Fruit fly (Drosophila melanogaster) whole organism, embryonic: ENCODE results near the gene zetaCOP.

Experiments
- Abd-B ChIP-seq: fragments of 200-800 bp; sonication (Bioruptor generic); optimal IDR thresholded peaks from 2 replicates; lab custom pipeline; 2018; ENCODE audit warnings: missing biosample characterization, mild to moderate bottlenecking, missing genetic modification characterization, moderate library complexity
- Atf3 ChIP-seq: fragments of 200-800 bp; sonication (Bioruptor generic); optimal IDR thresholded peaks from 3 replicates; lab custom pipeline; 2016; ENCODE audit warnings: missing biosample characterization, missing genetic modification characterization
- Awh ChIP-seq: fragments of 200-800 bp; sonication (Bioruptor generic); IDR thresholded peaks from 2 replicates; pipeline ENCODE4, ENCODE4 v1.3.6; 2022; ENCODE audit warnings: missing biosample characterization, missing genetic modification characterization
- BEAF-32 ChIP-seq: fragments of 200-800 bp; sonication (Bioruptor generic); optimal IDR thresholded peaks from 3 replicates; lab custom pipeline; 2017; ENCODE audit warnings: missing biosample characterization, missing genetic modification characterization, mild to moderate bottlenecking, moderate library complexity, missing genetic modification reagents
- CG10959 ChIP-seq: fragments of 200-800 bp; sonication (Bioruptor generic); IDR thresholded peaks from 2 replicates; pipeline ENCODE4 v1.3.6; 2022; ENCODE audit warnings: missing biosample characterization, missing genetic modification characterization
- CG11085 ChIP-seq: fragments of 200-800 bp; sonication (Bioruptor generic); IDR thresholded peaks from 2 replicates; pipeline ENCODE4 v1.3.6; 2022; ENCODE audit warnings: missing biosample characterization, missing genetic modification characterization
- CG11560 ChIP-seq: fragments of 200-800 bp; sonication (Bioruptor generic); IDR thresholded peaks from 3 replicates; pipeline ENCODE4 v1.3.6; 2022; ENCODE audit warnings: missing biosample characterization, missing genetic modification characterization
- CG17829 ChIP-seq: fragments of 200-800 bp; optimal IDR thresholded peaks from 2 replicates; lab custom pipeline; 2019; ENCODE audit warnings: missing biosample characterization, mild to moderate bottlenecking, missing genetic modification characterization, moderate library complexity
- CG2129 ChIP-seq: fragments of 200-800 bp; sonication (Bioruptor generic); IDR thresholded peaks from 2 replicates; pipeline ENCODE4 v1.3.6; 2022; ENCODE audit warnings: missing biosample characterization, missing genetic modification characterization; ENCODE audit not compliant: partially characterized antibody
- CG2678 ChIP-seq: fragments of 200-800 bp; sonication (Bioruptor generic); optimal IDR thresholded peaks from 3 replicates; lab custom pipeline; 2019; ENCODE audit warnings: missing biosample characterization, mild to moderate bottlenecking, missing genetic modification characterization, moderate library complexity
- CG30403 ChIP-seq: fragments of 200-800 bp; sonication (Bioruptor generic); optimal IDR thresholded peaks from 3 replicates; lab custom pipeline; 2016; ENCODE audit warnings: missing biosample characterization, missing genetic modification characterization
- CG30431 ChIP-seq: fragments of 200-800 bp; sonication (Bioruptor generic); optimal IDR thresholded peaks from 2 replicates; lab custom pipeline; 2017; ENCODE audit warnings: missing biosample characterization, missing genetic modification characterization
- CG34376 ChIP-seq: fragments of 200-800 bp; sonication (Bioruptor generic); optimal IDR thresholded peaks from 2 replicates; lab custom pipeline; 2018; ENCODE audit warnings: missing biosample characterization, mild to moderate bottlenecking, missing genetic modification characterization
- CG4360 ChIP-seq: fragments of 200-800 bp; sonication (Bioruptor generic); IDR thresholded peaks from 2 replicates; pipeline ENCODE4 v1.3.6; 2022; ENCODE audit warnings: missing biosample characterization, missing genetic modification characterization
- CG4854 ChIP-seq: fragments of 200-800 bp; sonication (Bioruptor generic); optimal IDR thresholded peaks from 2 replicates; lab custom pipeline; 2016; ENCODE audit warnings: missing biosample characterization, missing genetic modification characterization, inconsistent platforms
- CG6654 ChIP-seq: fragments of 200-800 bp; sonication (Bioruptor generic); optimal IDR thresholded peaks from 2 replicates; lab custom pipeline; 2017; ENCODE audit warnings: missing biosample characterization, mild to moderate bottlenecking, missing genetic modification characterization
- CG6683 ChIP-seq: fragments of 200-800 bp; sonication (Bioruptor generic); optimal IDR thresholded peaks from 2 replicates; lab custom pipeline; 2017; ENCODE audit warnings: missing biosample characterization, mild to moderate bottlenecking, missing genetic modification characterization, missing genetic modification reagents
- CG6813 ChIP-seq: fragments of 200-800 bp; sonication (Bioruptor generic); optimal IDR thresholded peaks from 2 replicates; lab custom pipeline; 2017; ENCODE audit warnings: missing biosample characterization, missing genetic modification characterization, mild to moderate bottlenecking, moderate library complexity, missing genetic modification reagents
- CG7372 ChIP-seq: fragments of 200-800 bp; sonication (Bioruptor generic); IDR thresholded peaks from 2 replicates; pipeline ENCODE4 v1.3.6; 2022; ENCODE audit warnings: missing biosample characterization, missing genetic modification characterization
- Chrac-16 ChIP-seq: fragments of 200-800 bp; sonication (Bioruptor generic); optimal IDR thresholded peaks from 3 replicates; lab custom pipeline; 2016; ENCODE audit warnings: missing biosample characterization, missing genetic modification characterization
- CkIIα-i1 ChIP-seq: fragments of 200-800 bp; sonication (Bioruptor generic); IDR thresholded peaks from 2 replicates; pipeline ENCODE4 v1.3.6; 2022; ENCODE audit warnings: missing biosample characterization, missing genetic modification characterization
- Dbx ChIP-seq: fragments of 200-800 bp; sonication (Bioruptor generic); IDR thresholded peaks from 3 replicates; pipeline ENCODE4 v1.3.6; 2022; ENCODE audit warnings: missing biosample characterization, missing genetic modification characterization
- ERR ChIP-seq: fragments of 200-800 bp; sonication (Bioruptor generic); optimal IDR thresholded peaks from 2 replicates; lab custom pipeline; 2016; ENCODE audit warnings: missing biosample characterization, missing genetic modification characterization
- HLHmδ ChIP-seq: fragments of 200-800 bp; sonication (Bioruptor generic); optimal IDR thresholded peaks from 2 replicates; lab custom pipeline; 2018; ENCODE audit warnings: missing biosample characterization, mild to moderate bottlenecking, missing genetic modification characterization, moderate library complexity
- HmgZ ChIP-seq: fragments of 200-800 bp; sonication (Bioruptor generic); optimal IDR thresholded peaks from 2 replicates; lab custom pipeline; 2018; ENCODE audit warnings: missing biosample characterization, mild to moderate bottlenecking, missing genetic modification characterization
- Jarid2 ChIP-seq: fragments of 200-800 bp; sonication (Bioruptor generic); optimal IDR thresholded peaks from 3 replicates; lab custom pipeline; 2017; ENCODE audit warnings: mild to moderate bottlenecking, missing biosample characterization, missing genetic modification reagents, missing genetic modification characterization
- Mrtf ChIP-seq: fragments of 200-800 bp; sonication (Bioruptor generic); IDR thresholded peaks from 3 replicates; pipeline ENCODE4 v1.3.6; 2022; ENCODE audit warnings: missing biosample characterization, missing genetic modification characterization
- NK7.1 ChIP-seq: fragments of 200-800 bp; sonication (Bioruptor generic); optimal IDR thresholded peaks from 3 replicates; lab custom pipeline; 2016; ENCODE audit warnings: missing biosample characterization, missing genetic modification characterization
- Trl ChIP-seq, 3 experiments: fragments of >200 bp in 2 of 3; fragments of 200-800 bp in 1 of 3; sonication (Bioruptor generic) in 1 of 3; optimal IDR thresholded peaks; 2 replicates in 1 of 3; 3 replicates in 2 of 3; lab custom pipeline; 2016 to 2017; ENCODE audit warnings: missing biosample characterization in 1 of 3, missing genetic modification characterization in 1 of 3
- Xbp1 ChIP-seq: fragments of 200-800 bp; sonication (Bioruptor generic); optimal IDR thresholded peaks from 3 replicates; lab custom pipeline; 2016; ENCODE audit warnings: missing biosample characterization, mild to moderate bottlenecking, missing genetic modification characterization
- az2 ChIP-seq: fragments of 200-800 bp; sonication (Bioruptor generic); optimal IDR thresholded peaks from 3 replicates; lab custom pipeline; 2016; ENCODE audit warnings: missing biosample characterization, missing genetic modification characterization
- bowl ChIP-seq: fragments of 200-800 bp; sonication (Bioruptor generic); IDR thresholded peaks from 2 replicates; pipeline ENCODE4 v1.3.6; 2022; ENCODE audit warnings: missing biosample characterization, missing genetic modification characterization
- btn ChIP-seq: fragments of 200-800 bp; sonication (Bioruptor generic); optimal IDR thresholded peaks from 2 replicates; lab custom pipeline; 2016; ENCODE audit warnings: missing biosample characterization, missing genetic modification characterization
- crc ChIP-seq: fragments of 200-800 bp; sonication (Bioruptor generic); optimal IDR thresholded peaks from 2 replicates; lab custom pipeline; 2016; ENCODE audit warnings: missing biosample characterization, missing genetic modification characterization
- en ChIP-seq: fragments of 200-800 bp; sonication (Bioruptor generic); optimal IDR thresholded peaks from 2 replicates; lab custom pipeline; 2016; ENCODE audit warnings: missing biosample characterization, missing genetic modification characterization
- esg ChIP-seq: fragments of 200-800 bp; sonication (Bioruptor generic); conservative IDR thresholded peaks from 2 replicates; pipeline ENCODE4 v1.3.6; 2022; ENCODE audit warnings: missing biosample characterization, missing genetic modification characterization
- gcm2 ChIP-seq: fragments of 200-800 bp; sonication (Bioruptor generic); optimal IDR thresholded peaks from 2 replicates; lab custom pipeline; 2016; ENCODE audit warnings: missing biosample characterization, missing genetic modification characterization
- gfzf ChIP-seq: fragments of 200-800 bp; sonication (Bioruptor generic); optimal IDR thresholded peaks from 2 replicates; lab custom pipeline; 2016; ENCODE audit warnings: missing biosample characterization, mild to moderate bottlenecking, missing genetic modification characterization, moderate library complexity
- hbn ChIP-seq: fragments of 200-800 bp; sonication (Bioruptor generic); IDR thresholded peaks from 2 replicates; pipeline ENCODE4 v1.3.6; 2022; ENCODE audit warnings: missing biosample characterization, missing genetic modification characterization; ENCODE audit not compliant: partially characterized antibody
- inv ChIP-seq: fragments of 200-800 bp; sonication (Bioruptor generic); IDR thresholded peaks from 2 replicates; pipeline ENCODE4 v1.3.6; 2022; ENCODE audit warnings: missing biosample characterization, missing genetic modification characterization; ENCODE audit not compliant: partially characterized antibody
- jumu ChIP-seq: fragments of 200-800 bp; sonication (Bioruptor generic); optimal IDR thresholded peaks from 3 replicates; lab custom pipeline; 2016; ENCODE audit warnings: missing biosample characterization, missing genetic modification characterization
- pita ChIP-seq: fragments of 200-800 bp; sonication (Bioruptor generic); optimal IDR thresholded peaks from 2 replicates; lab custom pipeline; 2017; ENCODE audit warnings: missing biosample characterization, mild to moderate bottlenecking, missing genetic modification characterization
- psq ChIP-seq: fragments of 200-800 bp; sonication (Bioruptor generic); optimal IDR thresholded peaks from 2 replicates; lab custom pipeline; 2017; ENCODE audit warnings: missing biosample characterization, missing genetic modification characterization
- ranshi ChIP-seq: fragments of 200-800 bp; sonication (Bioruptor generic); IDR thresholded peaks from 2 replicates; pipeline ENCODE4 v1.3.6; 2022; ENCODE audit warnings: missing biosample characterization, missing genetic modification characterization
- run ChIP-seq: fragments of 200-800 bp; sonication (Bioruptor generic); optimal IDR thresholded peaks from 3 replicates; lab custom pipeline; 2018; ENCODE audit warnings: missing biosample characterization, mild to moderate bottlenecking, missing genetic modification characterization
- sim ChIP-seq: fragments of 200-800 bp; sonication (Bioruptor generic); IDR thresholded peaks from 2 replicates; pipeline ENCODE4 v1.3.6; 2022; ENCODE audit warnings: missing biosample characterization, missing genetic modification characterization
- sr ChIP-seq: fragments of 200-800 bp; sonication (Bioruptor generic); IDR thresholded peaks from 3 replicates; pipeline ENCODE4 v1.3.6; 2022; ENCODE audit warnings: missing biosample characterization, missing genetic modification characterization
- stc ChIP-seq: fragments of 200-800 bp; sonication (Bioruptor generic); IDR thresholded peaks from 2 replicates; pipeline ENCODE4 v1.3.6; 2022; ENCODE audit warnings: missing biosample characterization, missing genetic modification characterization

Gene zetaCOP

DNA sequence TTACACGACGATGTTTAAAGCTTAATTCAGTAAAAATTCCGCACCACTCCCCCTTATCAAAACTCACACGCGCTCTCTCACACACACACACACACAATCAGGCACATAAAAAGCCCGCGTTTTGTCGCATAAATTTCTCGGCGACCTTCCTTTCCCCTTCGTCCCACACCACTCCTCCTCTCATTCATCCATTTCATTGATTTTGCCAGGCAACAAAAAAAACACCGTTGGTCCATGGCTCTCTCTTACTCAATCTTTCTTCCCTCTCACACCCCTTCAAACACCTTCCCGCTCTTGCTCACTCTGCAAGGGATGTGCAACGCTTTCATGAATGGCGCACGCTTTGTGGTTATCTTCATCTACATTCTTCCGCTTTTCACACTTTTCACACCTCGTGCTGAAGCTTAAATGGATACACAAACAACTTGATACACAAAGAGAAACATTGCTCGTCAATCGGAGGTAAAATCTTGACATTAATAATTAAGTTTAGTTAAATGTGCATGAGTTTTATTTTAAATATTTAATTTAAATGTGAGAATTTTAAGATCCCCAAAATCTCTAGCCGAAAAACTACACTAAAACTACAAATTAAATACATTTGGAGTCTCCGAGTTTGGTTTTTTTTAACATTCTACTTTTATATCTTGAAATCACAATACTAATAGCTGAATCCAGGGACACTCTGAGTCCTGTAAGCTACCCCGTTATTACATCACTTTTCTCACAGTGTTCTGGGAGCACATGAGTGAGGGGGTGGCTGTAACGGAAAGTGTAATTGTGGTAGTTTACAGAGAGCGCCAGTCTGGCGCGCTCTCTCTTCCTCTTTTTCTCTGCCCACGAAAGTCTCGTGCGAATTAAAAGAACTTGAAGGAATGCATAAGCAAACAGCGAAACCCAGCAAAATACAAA lies 13.1 kb downstream of the zetaCOP start (continued):
- TF ChIP-seq Trl (optimal IDR thresholded peaks at IDR 0.05; lab: Kevin White, UChicago) (peak; percentile 71 to 76), Trl (GFP tag; optimal IDR thresholded peaks at IDR 0.05; lab: Kevin White, UChicago) (peak; percentile 86), CkIIα-i1 (peak; percentile 69), Jarid2 (peak; percentile 88), en (GFP tag; lab: Kevin White, UChicago) (peak; percentile 89), CG34376 (GFP tag; lab: Kevin White, UChicago) (peak; percentile 75), BEAF-32 (peak; percentile 4), sr (peak; percentile 77; the same call in 2 of the 3 replicates), gcm2 (GFP tag; lab: Kevin White, UChicago) (peak; percentile 73), jumu (GFP tag; lab: Kevin White, UChicago) (peak; percentile 92), CG2129 (GFP tag; lab: Robert Waterston, UW) (no peak), CG4360 (GFP tag; lab: Robert Waterston, UW) (peak; percentile 77), Awh (GFP tag; lab: Robert Waterston, UW) (peak; percentile 94), CG6683 (GFP tag; lab: Kevin White, UChicago) (peak; percentile 93), CG17829 (tag; lab: Kevin White, UChicago) (peak; percentile 95), btn (GFP tag; lab: Kevin White, UChicago) (peak; percentile 89), CG30403 (peak; percentile 98), HLHmδ (GFP tag; lab: Kevin White, UChicago) (no peak), Xbp1 (GFP tag; lab: Kevin White, UChicago) (peak; percentile 97), bowl (GFP tag; lab: Robert Waterston, UW) (peak; percentile 88), Dbx (GFP tag; lab: Robert Waterston, UW) (peak; percentile 94), CG2678 (tag; lab: Kevin White, UChicago) (peak; percentile 99), crc (peak; percentile 91), CG30431 (GFP tag; lab: Kevin White, UChicago) (peak; percentile 95), az2 (peak; percentile 97), psq (GFP tag; lab: Kevin White, UChicago) (peak; percentile 76), Chrac-16 (GFP tag; lab: Kevin White, UChicago) (peak; percentile 94), run (peak; percentile 95), Mrtf (GFP tag; lab: Robert Waterston, UW) (peak; percentile 91), CG10959 (peak; percentile 84), Abd-B (GFP tag; lab: Kevin White, UChicago) (peak; percentile 96), CG6654 (GFP tag; lab: Kevin White, UChicago) (peak; percentile 92), stc (peak; percentile 91), CG11085 (GFP tag; lab: Robert Waterston, UW) (peak; percentile 80), Atf3 (peak; percentile 88), sim (GFP tag; lab: Robert Waterston, UW) (peak; percentile 75), ranshi (peak; percentile 94), ERR (peak; percentile 90), esg (peak; percentile 94), pita (GFP tag; lab: Kevin White, UChicago) (no peak), CG6813 (GFP tag; lab: Kevin White, UChicago) (peak; percentile 95), NK7.1 (GFP tag; lab: Kevin White, UChicago) (peak; percentile 86), CG4854 (peak; percentile 94), inv (GFP tag; lab: Robert Waterston, UW) (no peak), CG11560 (tag; lab: Robert Waterston, UW) (peak; percentile 87), gfzf (no peak), hbn (no peak), CG7372 (peak; percentile 94), HmgZ (peak; percentile 91)
